Fruit fly (Drosophila melanogaster): ENCODE results near the gene Sr-CIV.

DNA sequence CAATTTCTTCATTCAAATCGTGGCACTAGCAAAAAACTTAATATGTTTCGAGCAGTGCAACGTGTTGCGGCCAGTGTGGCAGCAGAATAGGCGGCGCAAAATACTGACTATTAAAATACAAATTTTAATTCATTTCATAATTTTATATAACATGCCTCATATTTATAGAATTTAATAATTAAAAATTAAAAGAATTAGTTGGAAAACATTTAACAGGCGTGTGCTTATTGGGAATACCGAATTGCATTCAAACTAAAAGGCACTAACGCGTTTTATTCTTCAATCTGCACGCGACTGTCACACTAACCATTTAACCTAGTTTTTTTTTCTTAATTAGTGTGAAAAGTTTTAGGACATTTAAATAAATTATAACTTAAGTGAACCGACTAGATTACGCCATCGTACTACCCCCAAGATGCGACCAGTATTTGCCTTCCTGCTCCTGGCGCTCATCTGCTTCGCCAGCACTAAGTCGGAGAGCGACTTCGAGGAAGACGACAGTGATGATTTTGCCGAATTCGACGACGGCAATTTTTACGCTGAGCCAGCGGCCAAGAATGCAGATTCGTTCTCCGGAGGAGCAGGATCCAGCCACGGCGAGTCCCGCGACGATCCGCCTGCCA is 9.2 kb downstream of the Sr-CIV start, which contains the start of the genes LeuRS and CG17593:
- TF ChIP-seq lola (GFP tag; optimal IDR thresholded peaks at IDR 0.05) (no peak), sage (GFP tag; optimal IDR thresholded peaks at IDR 0.05) (no peak), psq (GFP tag; optimal IDR thresholded peaks at IDR 0.05) (no peak), rgr (GFP tag; optimal IDR thresholded peaks at IDR 0.05) (no peak), Rel (GFP tag; optimal IDR thresholded peaks at IDR 0.05) (no peak), Rel (tag; optimal IDR thresholded peaks at IDR 0.05) (no peak), h (GFP tag; optimal IDR thresholded peaks at IDR 0.05) (no peak), foxo (GFP tag; optimal IDR thresholded peaks at IDR 0.05) (no peak), usp (GFP tag; optimal IDR thresholded peaks at IDR 0.05) (no peak), woc (GFP tag; optimal IDR thresholded peaks at IDR 0.05) (no peak), Abd-B (GFP tag; optimal IDR thresholded peaks at IDR 0.05) (no peak)

Measured in whole organism, wandering third instar larva.